Worm (Caenorhabditis elegans) whole organism, L2 larva: ENCODE results near the gene nhr-212.

Experiments used
- aly-2 ChIP-seq: fragments of 150-350 bp; optimal IDR thresholded peaks from 2 replicates; lab custom pipeline; 2014; ENCODE audit warnings: missing biosample characterization, missing genetic modification characterization
- fos-1 ChIP-seq: fragments of 150-350 bp; optimal IDR thresholded peaks from 2 replicates; lab custom pipeline; 2014; ENCODE audit warnings: missing biosample characterization, missing genetic modification characterization
- lin-13 ChIP-seq: fragments of 150-350 bp; optimal IDR thresholded peaks from 2 replicates; lab custom pipeline; 2014; ENCODE audit warnings: missing biosample characterization, missing genetic modification reagents, missing genetic modification characterization
- mdl-1 ChIP-seq, 2 experiments: fragments of 150-350 bp in 1 of 2; sonication (generic microtip) in 1 of 2; optimal IDR thresholded peaks; 2 replicates each; lab custom pipeline; 2017; ENCODE audit warnings: missing biosample characterization in 2 of 2, missing genetic modification characterization in 2 of 2
- nhr-11 ChIP-seq: fragments of 150-350 bp; optimal IDR thresholded peaks from 2 replicates; lab custom pipeline; 2014; ENCODE audit warnings: missing biosample characterization, missing genetic modification characterization
- nhr-25 ChIP-seq: fragments of 150-350 bp; sonication (generic microtip); optimal IDR thresholded peaks from 3 replicates; lab custom pipeline; 2014; ENCODE audit warnings: missing biosample characterization, missing genetic modification characterization
- nhr-6 ChIP-seq: fragments of 150-350 bp; optimal IDR thresholded peaks from 2 replicates; lab custom pipeline; 2014; ENCODE audit warnings: missing biosample characterization, missing genetic modification characterization
- zag-1 ChIP-seq: fragments of 150-350 bp; optimal IDR thresholded peaks from 2 replicates; lab custom pipeline; 2014; ENCODE audit warnings: missing biosample characterization, missing genetic modification characterization

- TF ChIP-seq lin-13 (GFP tag; lab: Kevin White, UChicago) = no peak
- no peak for TF ChIP-seq aly-2 (tag; lab: Kevin White, UChicago)
- no peak for TF ChIP-seq nhr-6 (tag; lab: Kevin White, UChicago)
- TF ChIP-seq nhr-11 (tag; lab: Kevin White, UChicago) = no peak
- TF ChIP-seq mdl-1 (tag; optimal IDR thresholded peaks at IDR 0.05; lab: Kevin White, UChicago) = no peak
- TF ChIP-seq nhr-25 (tag; lab: Kevin White, UChicago) = no peak
- TF ChIP-seq fos-1 (tag; lab: Kevin White, UChicago) = peak; percentile 79
- no peak for TF ChIP-seq zag-1 (tag; lab: Kevin White, UChicago)
Observed at ce11 chrV:474516-474915, 10.1 kb upstream of the nhr-212 start, which contains the start of gene nhr-99.
